Fruit fly (Drosophila melanogaster) whole organism, embryonic: ENCODE data around the gene CG45002.

Experiments
- Adf1 ChIP-seq: fragments of 200-800 bp; sonication (Bioruptor generic); IDR thresholded peaks from 2 replicates; pipeline ENCODE4 v1.3.6; 2022; ENCODE audit warnings: missing biosample characterization, missing genetic modification characterization
- B-H2 ChIP-seq: fragments of 200-800 bp; sonication (Bioruptor generic); optimal IDR thresholded peaks from 2 replicates; lab custom pipeline; 2018; ENCODE audit warnings: missing biosample characterization, mild to moderate bottlenecking, missing genetic modification characterization
- CG10654 ChIP-seq: fragments of 200-800 bp; sonication (Bioruptor generic); optimal IDR thresholded peaks from 2 replicates; lab custom pipeline; 2016; ENCODE audit warnings: missing biosample characterization, missing genetic modification characterization
- CG12942 ChIP-seq: fragments of 200-800 bp; sonication (Bioruptor generic); optimal IDR thresholded peaks from 3 replicates; lab custom pipeline; 2016; ENCODE audit warnings: missing biosample characterization, missing genetic modification characterization
- CG13296 ChIP-seq: fragments of 200-800 bp; sonication (Bioruptor generic); optimal IDR thresholded peaks from 3 replicates; lab custom pipeline; 2018; ENCODE audit warnings: missing biosample characterization, mild to moderate bottlenecking, missing genetic modification characterization
- CG13894 ChIP-seq: fragments of 200-800 bp; sonication (Bioruptor generic); optimal IDR thresholded peaks from 3 replicates; lab custom pipeline; 2018; ENCODE audit warnings: missing biosample characterization, mild to moderate bottlenecking, missing genetic modification characterization, moderate library complexity
- CG14441 ChIP-seq: fragments of 200-800 bp; sonication (Bioruptor generic); IDR thresholded peaks from 2 replicates; pipeline ENCODE4 v1.3.6; 2022; ENCODE audit warnings: missing biosample characterization, missing genetic modification characterization
- CG2678 ChIP-seq: fragments of 200-800 bp; sonication (Bioruptor generic); optimal IDR thresholded peaks from 3 replicates; lab custom pipeline; 2019; ENCODE audit warnings: missing biosample characterization, mild to moderate bottlenecking, missing genetic modification characterization, moderate library complexity
- CG3281 ChIP-seq: fragments of 200-800 bp; sonication (Bioruptor generic); optimal IDR thresholded peaks from 3 replicates; lab custom pipeline; 2017; ENCODE audit warnings: missing biosample characterization, mild to moderate bottlenecking, missing genetic modification characterization
- CG34376 ChIP-seq: fragments of 200-800 bp; sonication (Bioruptor generic); optimal IDR thresholded peaks from 2 replicates; lab custom pipeline; 2018; ENCODE audit warnings: missing biosample characterization, mild to moderate bottlenecking, missing genetic modification characterization
- CG8290 ChIP-seq, 3 experiments: fragments of 200-800 bp; sonication (Bioruptor generic); optimal IDR thresholded peaks; 2 replicates each; lab custom pipeline; 2016 to 2019; ENCODE audit warnings: missing biosample characterization in 3 of 3, missing genetic modification characterization in 3 of 3, mild to moderate bottlenecking in 2 of 3, moderate library complexity in 1 of 3
- E2f2 ChIP-seq: fragments of 200-800 bp; sonication (Bioruptor generic); IDR thresholded peaks from 2 replicates; pipeline ENCODE4 v1.3.6; 2022; ENCODE audit warnings: missing biosample characterization, missing genetic modification characterization
- GATAe ChIP-seq: fragments of 200-800 bp; sonication (Bioruptor generic); conservative IDR thresholded peaks from 2 replicates; pipeline ENCODE4 v1.3.6; 2022; ENCODE audit warnings: missing biosample characterization, missing genetic modification characterization
- Gsc ChIP-seq: fragments of 200-800 bp; sonication (Bioruptor generic); IDR thresholded peaks from 2 replicates; pipeline ENCODE4 v1.3.6; 2022; ENCODE audit warnings: missing biosample characterization, missing genetic modification characterization
- Med ChIP-seq: fragments of 200-800 bp; sonication (Bioruptor generic); peaks from one replicate; lab custom pipeline; 2016; ENCODE audit warnings: missing biosample characterization, missing genetic modification characterization, mild to moderate bottlenecking, inconsistent platforms, moderate library complexity
- Mes4 ChIP-seq: fragments of 200-800 bp; sonication (Bioruptor generic); optimal IDR thresholded peaks from 2 replicates; lab custom pipeline; 2016; ENCODE audit warnings: missing biosample characterization, missing genetic modification characterization
- NC2α ChIP-seq: fragments of 200-800 bp; sonication (Bioruptor generic); optimal IDR thresholded peaks from 2 replicates; lab custom pipeline; 2016; ENCODE audit warnings: missing biosample characterization, missing genetic modification characterization
- Pdp1 ChIP-seq, 2 experiments: fragments of 200-800 bp; sonication (Bioruptor generic); optimal IDR thresholded peaks; 3 replicates each; lab custom pipeline; 2016; ENCODE audit warnings: missing biosample characterization in 2 of 2, missing genetic modification characterization in 2 of 2, mild to moderate bottlenecking in 1 of 2, moderate library complexity in 1 of 2
- Sry-δ ChIP-seq: fragments of 200-800 bp; sonication (Bioruptor generic); optimal IDR thresholded peaks from 2 replicates; lab custom pipeline; 2016; ENCODE audit warnings: missing biosample characterization, missing genetic modification characterization
- Xrp1 ChIP-seq: fragments of 200-800 bp; sonication (Bioruptor generic); IDR thresholded peaks from 2 replicates; pipeline ENCODE4 v1.3.6; 2022; ENCODE audit warnings: missing biosample characterization, missing genetic modification characterization
- cato ChIP-seq: fragments of 200-800 bp; sonication (Bioruptor generic); optimal IDR thresholded peaks from 2 replicates; lab custom pipeline; 2016; ENCODE audit warnings: missing biosample characterization, missing genetic modification characterization, borderline replicate concordance
- chinmo ChIP-seq: fragments of 200-800 bp; sonication (Bioruptor generic); IDR thresholded peaks from 4 replicates; pipeline ENCODE4 v1.3.6; 2022; ENCODE audit warnings: missing biosample characterization, missing genetic modification characterization; ENCODE audit not compliant: partially characterized antibody
- chn ChIP-seq: fragments of 200-800 bp; sonication (Bioruptor generic); optimal IDR thresholded peaks from 2 replicates; lab custom pipeline; 2016; ENCODE audit warnings: missing biosample characterization, missing genetic modification characterization
- cwo ChIP-seq: fragments of 200-800 bp; sonication (Bioruptor generic); optimal IDR thresholded peaks from 3 replicates; lab custom pipeline; 2017; ENCODE audit warnings: missing biosample characterization, missing genetic modification characterization, mild to moderate bottlenecking, moderate library complexity, missing genetic modification reagents
- da ChIP-seq: fragments of 200-800 bp; sonication (Bioruptor generic); optimal IDR thresholded peaks from 2 replicates; lab custom pipeline; 2016; ENCODE audit warnings: missing biosample characterization, missing genetic modification characterization
- dmrt99B ChIP-seq: fragments of 200-800 bp; sonication (Bioruptor generic); optimal IDR thresholded peaks from 2 replicates; lab custom pipeline; 2018; ENCODE audit warnings: missing biosample characterization, mild to moderate bottlenecking, missing genetic modification characterization, moderate library complexity
- eve ChIP-seq, 2 experiments: fragments of >200 bp; optimal IDR thresholded peaks; 2 replicates each; lab custom pipeline; 2017; ENCODE audit warnings: missing biosample characterization in 2 of 2, missing genetic modification characterization in 2 of 2
- exex ChIP-seq: fragments of 200-800 bp; sonication (Bioruptor generic); optimal IDR thresholded peaks from 4 replicates; lab custom pipeline; 2018; ENCODE audit warnings: missing biosample characterization, mild to moderate bottlenecking, missing genetic modification characterization, moderate library complexity
- fru ChIP-seq: fragments of >200 bp; optimal IDR thresholded peaks from 2 replicates; lab custom pipeline; 2017
- grn ChIP-seq: fragments of 200-800 bp; sonication (Bioruptor generic); optimal IDR thresholded peaks from 3 replicates; lab custom pipeline; 2017; ENCODE audit warnings: missing biosample characterization, missing genetic modification characterization
- kah ChIP-seq: fragments of 200-800 bp; sonication (Bioruptor generic); optimal IDR thresholded peaks from 2 replicates; lab custom pipeline; 2018; ENCODE audit warnings: missing biosample characterization, mild to moderate bottlenecking, missing genetic modification characterization
- lab ChIP-seq: fragments of 200-800 bp; sonication (Bioruptor generic); optimal IDR thresholded peaks from 3 replicates; lab custom pipeline; 2017; ENCODE audit warnings: missing biosample characterization, missing genetic modification characterization, mild to moderate bottlenecking, moderate library complexity, missing genetic modification reagents
- mirr ChIP-seq: fragments of 200-800 bp; sonication (Bioruptor generic); optimal IDR thresholded peaks from 3 replicates; lab custom pipeline; 2018; ENCODE audit warnings: missing biosample characterization, mild to moderate bottlenecking, missing genetic modification characterization
- pfk ChIP-seq: fragments of 200-800 bp; sonication (Bioruptor generic); optimal IDR thresholded peaks from 2 replicates; lab custom pipeline; 2018; ENCODE audit warnings: missing biosample characterization, mild to moderate bottlenecking, missing genetic modification characterization, moderate library complexity
- row ChIP-seq: fragments of 200-800 bp; sonication (Bioruptor generic); IDR thresholded peaks from 3 replicates; pipeline ENCODE4 v1.3.6; 2022; ENCODE audit warnings: missing biosample characterization, missing genetic modification characterization
- sc ChIP-seq, 3 experiments: fragments of >200 bp in 2 of 3; fragments of 200-800 bp in 1 of 3; sonication (Bioruptor generic) in 1 of 3; optimal IDR thresholded peaks; 2 replicates in 2 of 3; 3 replicates in 1 of 3; lab custom pipeline; 2017; ENCODE audit warnings: mild to moderate bottlenecking in 1 of 3, missing biosample characterization in 1 of 3, missing genetic modification characterization in 1 of 3, missing genetic modification reagents in 1 of 3
- seq ChIP-seq: fragments of 200-800 bp; sonication (Bioruptor generic); IDR thresholded peaks from 2 replicates; pipeline ENCODE4 v1.3.6; 2022; ENCODE audit warnings: missing biosample characterization, missing genetic modification characterization
- slbo ChIP-seq: fragments of 200-800 bp; sonication (Bioruptor generic); IDR thresholded peaks from 2 replicates; pipeline ENCODE4 v1.3.6; 2022; ENCODE audit warnings: missing biosample characterization, missing genetic modification characterization
- tin ChIP-seq: fragments of 200-800 bp; sonication (Bioruptor generic); optimal IDR thresholded peaks from 3 replicates; lab custom pipeline; 2016; ENCODE audit warnings: missing biosample characterization, missing genetic modification characterization
- vfl ChIP-seq: fragments of 200-800 bp; sonication (Bioruptor generic); optimal IDR thresholded peaks from 2 replicates; lab custom pipeline; 2016; ENCODE audit warnings: missing biosample characterization, missing genetic modification characterization
- vnd ChIP-seq: fragments of 200-800 bp; sonication (Bioruptor generic); IDR thresholded peaks from 3 replicates; pipeline ENCODE4 v1.3.6; 2022; ENCODE audit warnings: missing biosample characterization, missing genetic modification characterization; ENCODE audit not compliant: partially characterized antibody
- wek ChIP-seq: fragments of 200-800 bp; sonication (Bioruptor generic); optimal IDR thresholded peaks from 3 replicates; lab custom pipeline; 2018; ENCODE audit warnings: missing biosample characterization, mild to moderate bottlenecking, missing genetic modification characterization, moderate library complexity
- z ChIP-seq: fragments of 200-800 bp; sonication (Bioruptor generic); IDR thresholded peaks from 3 replicates; pipeline ENCODE4 v1.3.6; 2022; ENCODE audit warnings: missing biosample characterization, missing genetic modification characterization

CG45002 gene

DNA sequence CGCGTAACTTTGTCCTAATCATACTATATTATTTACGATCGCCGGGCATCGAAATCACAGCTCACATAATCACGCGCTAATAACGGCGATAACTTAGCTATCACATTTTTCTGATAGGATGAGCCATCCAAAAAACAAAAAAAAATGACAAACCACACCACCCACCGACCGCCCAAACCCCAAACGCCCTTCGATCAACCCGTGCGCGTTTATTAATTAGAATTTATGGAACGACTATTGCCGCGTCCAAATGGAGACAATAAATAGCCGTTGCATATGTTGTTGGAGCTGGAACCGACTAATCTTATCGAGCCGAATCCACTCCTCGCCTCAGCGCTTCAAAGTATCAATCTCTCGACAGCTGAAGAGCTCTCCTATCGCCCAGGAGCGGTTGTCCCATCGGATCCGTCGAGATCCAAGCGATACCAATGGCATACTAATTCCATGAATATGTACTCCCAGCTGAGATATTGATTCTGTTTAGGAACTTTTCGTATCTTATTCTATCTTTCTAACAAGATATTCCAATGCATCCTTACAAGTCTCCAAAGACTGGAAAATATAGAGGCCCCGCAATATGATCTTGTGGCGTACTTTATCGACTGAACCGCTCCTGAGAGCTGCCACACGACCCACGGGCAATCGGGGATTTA lies 142.3 kb downstream of the CG45002 start:
- TF ChIP-seq Xrp1 (GFP tag; lab: Robert Waterston, UW): no peak
- TF ChIP-seq wek (GFP tag; lab: Kevin White, UChicago): no peak
- no peak for TF ChIP-seq eve (GFP tag; optimal IDR thresholded peaks at IDR 0.05; lab: Kevin White, UChicago)
- TF ChIP-seq Sry-δ (GFP tag; lab: Kevin White, UChicago): no peak
- TF ChIP-seq row (GFP tag; lab: Robert Waterston, UW): peak; percentile 64
- peak; percentile 20; the same call in 1 of the 2 replicates for TF ChIP-seq GATAe
- TF ChIP-seq fru: no peak
- no peak for TF ChIP-seq kah (GFP tag; lab: Kevin White, UChicago)
- peak; percentile 56 for TF ChIP-seq grn
- peak; percentile 29 for TF ChIP-seq CG34376
- peak; percentile 92 for TF ChIP-seq exex (tag; lab: Kevin White, UChicago)
- TF ChIP-seq slbo (GFP tag; lab: Robert Waterston, UW): no peak
- peak; percentile 37 for TF ChIP-seq cwo (GFP tag; lab: Kevin White, UChicago)
- TF ChIP-seq sc (optimal IDR thresholded peaks at IDR 0.05; lab: Kevin White, UChicago): no peak
- TF ChIP-seq sc (GFP tag; optimal IDR thresholded peaks at IDR 0.05; lab: Kevin White, UChicago): no peak
- TF ChIP-seq vnd (GFP tag; lab: Robert Waterston, UW): 0 out of 3 replicates have a peak, but pooled peaks have one; percentile 14
- no peak for TF ChIP-seq NC2α

DNA sequence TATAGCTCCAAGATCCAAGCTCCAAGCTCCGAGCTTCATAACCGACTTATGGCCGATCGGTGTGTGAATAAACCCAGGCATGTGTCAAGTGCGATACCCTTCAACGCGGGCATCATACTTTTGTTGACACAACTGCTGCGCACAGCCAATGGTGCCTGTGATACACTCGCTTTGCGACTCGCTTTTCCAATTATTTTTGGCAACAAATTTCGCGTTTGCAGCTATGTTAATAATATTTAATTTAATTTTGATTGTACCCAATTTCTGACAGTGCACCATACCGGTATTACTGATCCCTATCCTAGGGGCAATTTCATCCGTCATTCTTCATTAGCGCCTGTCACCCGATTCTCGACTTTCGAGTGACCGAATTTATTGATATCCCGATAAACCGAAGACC lies 143.0 kb downstream of the CG45002 start:
- no peak for TF ChIP-seq CG14441 (GFP tag; lab: Robert Waterston, UW)
- TF ChIP-seq Med: peak; percentile 52
- no peak for TF ChIP-seq Gsc (GFP tag; lab: Robert Waterston, UW)
- TF ChIP-seq slbo (GFP tag; lab: Robert Waterston, UW): peak; percentile 38
- TF ChIP-seq da (GFP tag; lab: Kevin White, UChicago): no peak
- 0 out of 4 replicates have a peak, but pooled peaks have one; percentile 16 for TF ChIP-seq chinmo (GFP tag; lab: Robert Waterston, UW)
- TF ChIP-seq z: no peak

DNA sequence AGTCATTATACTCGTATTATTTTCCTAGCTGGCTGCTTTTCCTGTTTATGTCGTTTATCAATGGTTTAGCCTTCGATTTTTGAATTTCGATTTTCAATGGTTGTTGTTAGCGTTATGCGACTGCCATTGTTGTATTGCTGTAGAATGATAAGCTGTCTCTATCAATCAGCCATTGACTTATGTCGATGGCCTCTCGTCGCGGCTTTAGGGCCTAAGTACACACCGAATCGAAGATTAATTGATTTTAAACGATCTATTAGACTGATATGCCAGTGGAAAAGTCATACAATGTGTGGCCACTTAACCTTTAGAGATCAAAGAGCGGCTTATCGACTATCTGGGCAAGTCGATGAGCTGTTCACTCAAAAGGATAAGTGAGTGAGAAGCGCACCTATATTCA lies 143.9 kb downstream of the CG45002 start:
- TF ChIP-seq Med (no peak), grn (peak; percentile 44), Pdp1 (GFP tag; optimal IDR thresholded peaks at IDR 0.05; lab: Kevin White, UChicago) (peak in 1 of 2 experiments; percentile 55), seq (no peak), E2f2 (no peak), CG12942 (GFP tag; lab: Kevin White, UChicago) (no peak), mirr (GFP tag; lab: Kevin White, UChicago) (peak; percentile 65), exex (tag; lab: Kevin White, UChicago) (peak; percentile 90)

DNA sequence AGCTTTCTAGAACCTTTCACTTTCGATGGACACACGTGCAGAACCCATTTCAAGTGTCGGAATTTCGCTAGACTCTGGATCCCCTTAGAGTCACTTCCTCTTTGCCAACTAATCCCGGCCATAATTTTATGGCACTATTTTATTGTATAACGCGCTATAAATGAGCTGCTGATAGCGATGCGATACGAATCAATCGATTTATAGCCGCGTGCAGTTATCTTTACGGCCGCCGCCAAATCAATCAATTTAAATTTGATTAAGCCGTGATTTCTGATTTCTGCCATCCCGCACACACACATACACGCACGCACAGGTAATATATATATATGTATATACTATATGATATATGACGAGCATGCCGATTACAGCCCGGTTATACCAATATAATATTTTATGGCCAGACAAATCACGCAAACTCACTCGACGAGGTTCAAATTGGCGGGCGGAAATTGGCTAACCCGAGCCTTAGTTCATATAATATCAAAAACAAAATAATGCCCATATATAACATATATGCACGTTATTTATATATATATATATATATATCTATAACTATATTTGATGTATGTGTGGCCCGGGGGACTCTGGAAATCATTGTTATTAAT lies 145.7 kb downstream of the CG45002 start:
- TF ChIP-seq B-H2: peak; percentile 12
- TF ChIP-seq tin (GFP tag; lab: Kevin White, UChicago): no peak
- TF ChIP-seq Adf1 (GFP tag; lab: Robert Waterston, UW): no peak
- TF ChIP-seq CG10654 (GFP tag; lab: Kevin White, UChicago): no peak
- TF ChIP-seq mirr (GFP tag; lab: Kevin White, UChicago): peak; percentile 9
- TF ChIP-seq lab (GFP tag; lab: Kevin White, UChicago): peak; percentile 10
- peak; percentile 30 for TF ChIP-seq CG2678
- TF ChIP-seq Med: peak; percentile 5
- no peak for TF ChIP-seq chn (GFP tag; lab: Kevin White, UChicago)
- peak; percentile 85 for TF ChIP-seq CG13894
- TF ChIP-seq dmrt99B: no peak
- peak in 1 of 2 experiments; percentile 21 for TF ChIP-seq Pdp1 (GFP tag; optimal IDR thresholded peaks at IDR 0.05; lab: Kevin White, UChicago)
- no peak for TF ChIP-seq Mes4 (GFP tag; lab: Kevin White, UChicago)
- TF ChIP-seq grn: peak; percentile 28
- peak; percentile 3 for TF ChIP-seq CG13296 (GFP tag; lab: Kevin White, UChicago)
- TF ChIP-seq CG8290 (GFP tag; optimal IDR thresholded peaks at IDR 0.05; lab: Kevin White, UChicago): no peak
- TF ChIP-seq CG8290 (tag; optimal IDR thresholded peaks at IDR 0.05; lab: Kevin White, UChicago): peak in 1 of 2 experiments; percentile 12
- TF ChIP-seq pfk: no peak
- TF ChIP-seq CG3281: peak; percentile 10
- TF ChIP-seq vfl (GFP tag; lab: Kevin White, UChicago): no peak
- TF ChIP-seq cato: no peak
